Worm (Caenorhabditis elegans) whole organism, mixed stage, embryonic: Measurements from ENCODE around the gene nhr-275.
A peak's percentile ranks its signal among the peaks of the same experiment; 100 is the strongest.

Source experiments
- M03D4.4 ChIP-seq: sonication (generic microtip); optimal IDR thresholded peaks from 2 replicates; lab custom pipeline; 2017; ENCODE audit warnings: mild to moderate bottlenecking, missing genetic modification characterization, missing compliant biosample characterization
- bed-3 ChIP-seq: fragments of 200-800 bp; sonication (Bioruptor generic); optimal IDR thresholded peaks from 3 replicates; lab custom pipeline; 2018; ENCODE audit warnings: mild to moderate bottlenecking, missing genetic modification characterization, moderate library complexity, missing compliant biosample characterization
- ceh-39 ChIP-seq: fragments of 150-350 bp; optimal IDR thresholded peaks from 2 replicates; lab custom pipeline; 2014; ENCODE audit warnings: missing biosample characterization, missing genetic modification characterization
- ceh-83 ChIP-seq: fragments of 200-800 bp; sonication (Bioruptor generic); optimal IDR thresholded peaks from 2 replicates; lab custom pipeline; 2018; ENCODE audit warnings: mild to moderate bottlenecking, missing genetic modification characterization, missing compliant biosample characterization
- ces-1 ChIP-seq: fragments of 150-350 bp; optimal IDR thresholded peaks from 2 replicates; lab custom pipeline; 2014; ENCODE audit warnings: missing biosample characterization, missing genetic modification reagents, missing genetic modification characterization
- cnd-1 ChIP-seq: fragments of 200-800 bp; sonication (Bioruptor generic); optimal IDR thresholded peaks from 2 replicates; lab custom pipeline; 2018; ENCODE audit warnings: mild to moderate bottlenecking, missing genetic modification characterization, missing compliant biosample characterization
- drap-1 ChIP-seq: fragments of 200-800 bp; sonication (Bioruptor generic); optimal IDR thresholded peaks from 3 replicates; lab custom pipeline; 2018; ENCODE audit warnings: mild to moderate bottlenecking, missing genetic modification characterization, missing compliant biosample characterization
- elt-3 ChIP-seq: fragments of 150-350 bp; optimal IDR thresholded peaks from 2 replicates; lab custom pipeline; 2014; ENCODE audit warnings: missing biosample characterization, missing genetic modification characterization
- flh-1 ChIP-seq: fragments of 200-800 bp; sonication (Bioruptor generic); optimal IDR thresholded peaks from 2 replicates; lab custom pipeline; 2018; ENCODE audit warnings: mild to moderate bottlenecking, missing genetic modification characterization, moderate library complexity, missing compliant biosample characterization
- ham-2 ChIP-seq: fragments of 200-800 bp; sonication (Bioruptor generic); optimal IDR thresholded peaks from 2 replicates; lab custom pipeline; 2018; ENCODE audit warnings: mild to moderate bottlenecking, missing genetic modification characterization, missing compliant biosample characterization
- hlh-1 ChIP-seq: fragments of 150-350 bp; optimal IDR thresholded peaks from 2 replicates; lab custom pipeline; 2014; ENCODE audit warnings: missing biosample characterization, missing genetic modification reagents, missing genetic modification characterization
- lin-13 ChIP-seq: fragments of 150-350 bp; optimal IDR thresholded peaks from 2 replicates; lab custom pipeline; 2014; ENCODE audit warnings: missing biosample characterization, missing genetic modification characterization
- lin-32 ChIP-seq: fragments of 200-800 bp; sonication (Bioruptor generic); optimal IDR thresholded peaks from 2 replicates; lab custom pipeline; 2018; ENCODE audit warnings: mild to moderate bottlenecking, missing genetic modification characterization, missing compliant biosample characterization
- lsy-2 ChIP-seq: fragments of 150-350 bp; optimal IDR thresholded peaks from 2 replicates; lab custom pipeline; 2014; ENCODE audit warnings: missing biosample characterization, missing genetic modification characterization
- mab-5 ChIP-seq: fragments of 150-350 bp; optimal IDR thresholded peaks from 2 replicates; lab custom pipeline; 2014; ENCODE audit warnings: missing biosample characterization, missing genetic modification characterization
- mep-1 ChIP-seq: fragments of 150-350 bp; optimal IDR thresholded peaks from 2 replicates; lab custom pipeline; 2017; ENCODE audit warnings: missing biosample characterization, missing genetic modification reagents, missing genetic modification characterization, inconsistent platforms
- mls-2 ChIP-seq: sonication (generic microtip); optimal IDR thresholded peaks from 2 replicates; lab custom pipeline; 2016; ENCODE audit warnings: mild to moderate bottlenecking, missing genetic modification characterization, moderate library complexity, missing compliant biosample characterization
- nhr-12 ChIP-seq: fragments of 150-350 bp; optimal IDR thresholded peaks from 2 replicates; lab custom pipeline; 2014; ENCODE audit warnings: missing biosample characterization, missing genetic modification characterization
- nhr-2 ChIP-seq: fragments of 150-350 bp; optimal IDR thresholded peaks from 2 replicates; lab custom pipeline; 2014; ENCODE audit warnings: missing biosample characterization, missing genetic modification characterization
- nhr-237 ChIP-seq: fragments of 150-350 bp; optimal IDR thresholded peaks from 2 replicates; lab custom pipeline; 2014; ENCODE audit warnings: missing biosample characterization, missing genetic modification characterization
- nhr-28 ChIP-seq: fragments of 150-350 bp; optimal IDR thresholded peaks from 2 replicates; lab custom pipeline; 2014; ENCODE audit warnings: missing biosample characterization, missing genetic modification characterization
- pha-4 ChIP-seq: fragments of 150-350 bp; optimal IDR thresholded peaks from 2 replicates; lab custom pipeline; 2018; ENCODE audit warnings: missing biosample characterization, missing genetic modification reagents, missing genetic modification characterization
- snpc-4 ChIP-seq: fragments of 150-350 bp; optimal IDR thresholded peaks from 2 replicates; lab custom pipeline; 2014; ENCODE audit warnings: missing biosample characterization, missing genetic modification characterization
- sptf-1 ChIP-seq: sonication (generic microtip); optimal IDR thresholded peaks from 2 replicates; lab custom pipeline; 2017; ENCODE audit warnings: mild to moderate bottlenecking, missing genetic modification characterization, moderate library complexity, missing compliant biosample characterization
- tbx-8 ChIP-seq: fragments of 200-800 bp; sonication (Bioruptor generic); optimal IDR thresholded peaks from 2 replicates; lab custom pipeline; 2018; ENCODE audit warnings: mild to moderate bottlenecking, missing genetic modification characterization, moderate library complexity, missing compliant biosample characterization
- unc-39 ChIP-seq: fragments of 150-350 bp; optimal IDR thresholded peaks from 2 replicates; lab custom pipeline; 2014; ENCODE audit warnings: missing biosample characterization, missing genetic modification characterization
- unc-62 ChIP-seq: fragments of 150-350 bp; optimal IDR thresholded peaks from 2 replicates; lab custom pipeline; 2014; ENCODE audit warnings: missing biosample characterization, missing genetic modification reagents, missing genetic modification characterization
- zip-8 ChIP-seq: fragments of 150-350 bp; optimal IDR thresholded peaks from 2 replicates; lab custom pipeline; 2014; ENCODE audit warnings: missing biosample characterization, missing genetic modification characterization
- ztf-11 ChIP-seq: fragments of 150-350 bp; optimal IDR thresholded peaks from 2 replicates; lab custom pipeline; 2014; ENCODE audit warnings: missing biosample characterization, missing genetic modification characterization

Gene nhr-275

ce11 chrV:2278543-2278942 lies 11.7 kb upstream of the nhr-275 start, which contains the start of gene fbxa-137:
fbxa-137 (plus strand) TSS chrV:2278816.
- peak; percentile 41 for TF ChIP-seq pha-4 (tag; lab: Kevin White, UChicago)
- no peak for TF ChIP-seq flh-1
- peak; percentile 50 for TF ChIP-seq ces-1
- no peak for TF ChIP-seq mep-1 (tag; lab: Kevin White, UChicago)
- peak; percentile 6 for TF ChIP-seq mls-2 (tag; lab: Kevin White, UChicago)

ce11 chrV:2278052-2278451 lies 11.2 kb upstream of the nhr-275 start, which contains the start of gene nhr-59:
nhr-59 (minus strand) TSS chrV:2278265.
- TF ChIP-seq ces-1 (peak; percentile 19), mls-2 (tag; lab: Kevin White, UChicago) (no peak)

ce11 chrV:2277260-2277659 lies 10.4 kb upstream of the nhr-275 start:
- TF ChIP-seq nhr-2 (tag; lab: Kevin White, UChicago), result no peak

ce11 chrV:2274253-2274892 lies 7.5 kb upstream of the nhr-275 start, which contains the start of the genes Y5H2A.4 and abu-4:
Y5H2A.4 (minus strand) TSS chrV:2274353.
abu-4 (plus strand) TSS chrV:2274842.
- TF ChIP-seq nhr-237 (tag; lab: Kevin White, UChicago) (no peak), unc-39 (no peak), lsy-2 (tag; lab: Kevin White, UChicago) (no peak), mls-2 (tag; lab: Kevin White, UChicago) (no peak), ceh-83 (no peak), cnd-1 (tag; lab: Kevin White, UChicago) (no peak)

DNA sequence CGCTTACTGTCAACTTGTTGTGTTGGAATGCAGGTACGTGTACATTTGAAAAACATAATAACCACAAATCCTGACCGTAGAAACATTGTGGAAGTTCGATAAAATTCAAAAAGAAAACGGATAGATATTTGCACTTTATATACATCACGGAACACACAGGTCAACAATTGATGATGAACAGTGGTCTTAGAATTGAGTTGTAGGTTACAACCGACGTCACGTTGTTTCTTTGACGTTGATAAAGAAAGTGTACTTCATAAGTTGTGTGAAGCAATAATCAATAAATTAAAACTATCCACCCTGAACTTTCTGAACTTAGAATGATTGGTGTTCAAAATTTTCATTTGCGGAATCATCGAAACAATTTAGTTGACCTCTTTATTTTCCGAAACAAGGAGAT lies 4.9 kb upstream of the nhr-275 start, which contains the start of gene Y5H2A.1:
Y5H2A.1 (minus strand) TSS at position 101 of the 400 bp plus-strand sequence.
- TF ChIP-seq nhr-237 (tag; lab: Kevin White, UChicago), result no peak
- no peak for TF ChIP-seq drap-1
- TF ChIP-seq unc-39, result no peak
- no peak for TF ChIP-seq unc-62
- TF ChIP-seq elt-3 (tag; lab: Kevin White, UChicago), result no peak
- TF ChIP-seq ceh-39, result no peak
- no peak for TF ChIP-seq lin-13 (tag; lab: Kevin White, UChicago)
- TF ChIP-seq mep-1 (tag; lab: Kevin White, UChicago), result no peak
- TF ChIP-seq flh-1, result no peak
- TF ChIP-seq lin-32 (GFP tag; lab: Kevin White, UChicago), result no peak
- TF ChIP-seq ceh-83, result no peak
- TF ChIP-seq ces-1, result no peak
- TF ChIP-seq nhr-2 (tag; lab: Kevin White, UChicago), result no peak
- no peak for TF ChIP-seq cnd-1 (tag; lab: Kevin White, UChicago)
- no peak for TF ChIP-seq pha-4 (tag; lab: Kevin White, UChicago)
- TF ChIP-seq bed-3 (GFP tag; lab: Kevin White, UChicago), result no peak
- no peak for TF ChIP-seq snpc-4
- TF ChIP-seq sptf-1 (tag; lab: Kevin White, UChicago), result no peak

ce11 chrV:2264925-2265324 lies 1.9 kb downstream of the nhr-275 start:
- TF ChIP-seq drap-1 (no peak), lsy-2 (tag; lab: Kevin White, UChicago) (no peak), nhr-12 (no peak), lin-32 (GFP tag; lab: Kevin White, UChicago) (no peak), ztf-11 (tag; lab: Kevin White, UChicago) (no peak), unc-39 (no peak), tbx-8 (GFP tag; lab: Kevin White, UChicago) (no peak), nhr-28 (no peak), M03D4.4 (tag; lab: Kevin White, UChicago) (no peak), ham-2 (GFP tag; lab: Kevin White, UChicago) (no peak), zip-8 (tag; lab: Kevin White, UChicago) (no peak), nhr-2 (tag; lab: Kevin White, UChicago) (no peak), ceh-83 (no peak), mab-5 (no peak), sptf-1 (tag; lab: Kevin White, UChicago) (no peak), bed-3 (GFP tag; lab: Kevin White, UChicago) (no peak), nhr-237 (tag; lab: Kevin White, UChicago) (no peak), hlh-1 (tag; lab: Kevin White, UChicago) (no peak)
